Worm (Caenorhabditis elegans) whole organism, young adult: ENCODE results near the gene C36C9.5.

Experiments
- attf-3 ChIP-seq: fragments of 200-800 bp; sonication (Bioruptor generic); conservative IDR thresholded peaks from 2 replicates; pipeline ENCODE4 v1.3.6; 2022; ENCODE audit warnings: missing genetic modification reagents, missing genetic modification characterization, missing compliant biosample characterization
- lsl-1 ChIP-seq: fragments of 200-800 bp; sonication (Bioruptor generic); optimal IDR thresholded peaks from 2 replicates; lab custom pipeline; 2018; ENCODE audit warnings: mild to moderate bottlenecking, missing genetic modification characterization, moderate library complexity, missing compliant biosample characterization
- nhr-27 ChIP-seq: fragments of 200-800 bp; sonication (Bioruptor generic); optimal IDR thresholded peaks from 2 replicates; lab custom pipeline; 2018; ENCODE audit warnings: mild to moderate bottlenecking, missing genetic modification characterization, moderate library complexity, missing compliant biosample characterization
- snpc-4 ChIP-seq, 5 experiments: fragments of 150-350 bp in 1 of 5; sonication (generic microtip) in 4 of 5; optimal IDR thresholded peaks; 2 replicates each; lab custom pipeline; 2014 to 2018; ENCODE audit warnings: missing genetic modification characterization in 5 of 5, missing biosample characterization in 3 of 5, antibody characterized with exemption in 2 of 5, mild to moderate bottlenecking in 2 of 5, missing compliant biosample characterization in 2 of 5, missing genotype in 2 of 5, moderate library complexity in 2 of 5, missing genetic modification reagents in 1 of 5

ce11 chrX:1654146-1654545 is 49.6 kb downstream of the C36C9.5 start, which contains the start of gene ZK380.6:
- TF ChIP-seq snpc-4 (GFP tag; optimal IDR thresholded peaks at IDR 0.05; lab: Kevin White, UChicago) (no peak), snpc-4 (tag; optimal IDR thresholded peaks at IDR 0.05; lab: Kevin White, UChicago) (no peak), lsl-1 (GFP tag; lab: Kevin White, UChicago) (no peak), nhr-27 (no peak), attf-3 (GFP tag; lab: Robert Waterston, UW) (no peak)
